Fruit fly (Drosophila melanogaster) whole organism, embryonic: ENCODE data around the gene CG34288.

Source experiments
- Abd-B ChIP-seq: fragments of 200-800 bp; sonication (Bioruptor generic); optimal IDR thresholded peaks from 2 replicates; lab custom pipeline; 2018; ENCODE audit warnings: missing biosample characterization, mild to moderate bottlenecking, missing genetic modification characterization, moderate library complexity
- Adf1 ChIP-seq: fragments of 200-800 bp; sonication (Bioruptor generic); IDR thresholded peaks from 2 replicates; pipeline ENCODE4 v1.3.6; 2022; ENCODE audit warnings: missing biosample characterization, missing genetic modification characterization
- BEAF-32 ChIP-seq: fragments of 200-800 bp; sonication (Bioruptor generic); optimal IDR thresholded peaks from 3 replicates; lab custom pipeline; 2017; ENCODE audit warnings: missing biosample characterization, missing genetic modification characterization, mild to moderate bottlenecking, moderate library complexity, missing genetic modification reagents
- CG1024 ChIP-seq: fragments of 200-800 bp; sonication (Bioruptor generic); IDR thresholded peaks from 2 replicates; pipeline ENCODE4 v1.3.6; 2022; ENCODE audit warnings: missing biosample characterization, missing genetic modification characterization
- CG10366 ChIP-seq: fragments of 200-800 bp; sonication (Bioruptor generic); IDR thresholded peaks from 2 replicates; pipeline ENCODE4 v1.3.6; 2022; ENCODE audit warnings: missing biosample characterization, missing genetic modification characterization
- CG11560 ChIP-seq: fragments of 200-800 bp; sonication (Bioruptor generic); IDR thresholded peaks from 3 replicates; pipeline ENCODE4 v1.3.6; 2022; ENCODE audit warnings: missing biosample characterization, missing genetic modification characterization
- CG12299 ChIP-seq: fragments of 200-800 bp; sonication (Bioruptor generic); optimal IDR thresholded peaks from 2 replicates; lab custom pipeline; 2018; ENCODE audit warnings: missing biosample characterization, mild to moderate bottlenecking, missing genetic modification characterization
- CG1233 ChIP-seq: fragments of 200-800 bp; sonication (Bioruptor generic); optimal IDR thresholded peaks from 4 replicates; lab custom pipeline; 2018; ENCODE audit warnings: missing biosample characterization, mild to moderate bottlenecking, missing genetic modification characterization
- CG12769 ChIP-seq: fragments of 200-800 bp; sonication (Bioruptor generic); optimal IDR thresholded peaks from 2 replicates; lab custom pipeline; 2019; ENCODE audit warnings: missing biosample characterization, mild to moderate bottlenecking, missing genetic modification characterization, moderate library complexity
- CG14050 ChIP-seq: fragments of 200-800 bp; sonication (Bioruptor generic); IDR thresholded peaks from 3 replicates; pipeline ENCODE4 v1.3.6; 2022; ENCODE audit warnings: missing biosample characterization, missing genetic modification characterization
- CG15011 ChIP-seq: fragments of 200-800 bp; sonication (Bioruptor generic); optimal IDR thresholded peaks from 3 replicates; lab custom pipeline; 2018; ENCODE audit warnings: missing biosample characterization, mild to moderate bottlenecking, missing genetic modification characterization
- CG17612 ChIP-seq: fragments of 200-800 bp; sonication (Bioruptor generic); IDR thresholded peaks from 2 replicates; pipeline ENCODE4 v1.3.6; 2022; ENCODE audit warnings: missing biosample characterization, missing genetic modification characterization
- CG18599 ChIP-seq: fragments of 200-800 bp; sonication (Bioruptor generic); optimal IDR thresholded peaks from 3 replicates; lab custom pipeline; 2017; ENCODE audit warnings: missing biosample characterization, missing genetic modification characterization, mild to moderate bottlenecking, moderate library complexity, missing genetic modification reagents
- CG2199 ChIP-seq: fragments of 200-800 bp; sonication (Bioruptor generic); IDR thresholded peaks from 3 replicates; pipeline ENCODE4 v1.3.6; 2022; ENCODE audit warnings: missing biosample characterization, missing genetic modification characterization
- CG2875 ChIP-seq: fragments of 200-800 bp; sonication (Bioruptor generic); optimal IDR thresholded peaks from 2 replicates; lab custom pipeline; 2017; ENCODE audit warnings: missing biosample characterization, mild to moderate bottlenecking, missing genetic modification characterization, missing genetic modification reagents
- CG3065 ChIP-seq: fragments of 200-800 bp; sonication (Bioruptor generic); optimal IDR thresholded peaks from 2 replicates; lab custom pipeline; 2016; ENCODE audit warnings: missing biosample characterization, missing genetic modification characterization
- CG31441 ChIP-seq: fragments of 200-800 bp; sonication (Bioruptor generic); IDR thresholded peaks from 2 replicates; pipeline ENCODE4 v1.3.6; 2022; ENCODE audit warnings: missing biosample characterization, missing genetic modification characterization
- CG3407 ChIP-seq: fragments of 200-800 bp; sonication (Bioruptor generic); optimal IDR thresholded peaks from 2 replicates; lab custom pipeline; 2018; ENCODE audit warnings: missing biosample characterization, mild to moderate bottlenecking, missing genetic modification characterization
- CG3847 ChIP-seq: fragments of 200-800 bp; sonication (Bioruptor generic); IDR thresholded peaks from 2 replicates; pipeline ENCODE4 v1.3.6; 2022; ENCODE audit warnings: missing biosample characterization, missing genetic modification characterization
- CG5245 ChIP-seq: fragments of 200-800 bp; sonication (Bioruptor generic); optimal IDR thresholded peaks from 3 replicates; lab custom pipeline; 2016; ENCODE audit warnings: missing biosample characterization, missing genetic modification characterization
- CG6689 ChIP-seq: fragments of 200-800 bp; sonication (Bioruptor generic); IDR thresholded peaks from 2 replicates; pipeline ENCODE4 v1.3.6; 2022; ENCODE audit warnings: missing biosample characterization, missing genetic modification characterization
- CG7745 ChIP-seq: fragments of 200-800 bp; sonication (Bioruptor generic); optimal IDR thresholded peaks from 2 replicates; lab custom pipeline; 2018; ENCODE audit warnings: missing biosample characterization, mild to moderate bottlenecking, missing genetic modification characterization, moderate library complexity
- CG8765 ChIP-seq: fragments of 200-800 bp; sonication (Bioruptor generic); IDR thresholded peaks from 2 replicates; pipeline ENCODE4 v1.3.6; 2022; ENCODE audit warnings: missing biosample characterization, missing genetic modification characterization
- D19B ChIP-seq: fragments of 200-800 bp; sonication (Bioruptor generic); optimal IDR thresholded peaks from 2 replicates; lab custom pipeline; 2017; ENCODE audit warnings: missing biosample characterization, mild to moderate bottlenecking, missing genetic modification characterization
- Dfd ChIP-seq, 2 experiments: fragments of >200 bp; optimal IDR thresholded peaks; 2 replicates each; lab custom pipeline; 2017; ENCODE audit warnings: missing biosample characterization in 2 of 2, missing genetic modification characterization in 2 of 2
- Gug ChIP-seq: fragments of 200-800 bp; sonication (Bioruptor generic); IDR thresholded peaks from 4 replicates; pipeline ENCODE4 v1.3.6; 2022; ENCODE audit warnings: missing biosample characterization, missing genetic modification characterization
- HLH54F ChIP-seq: fragments of 200-800 bp; sonication (Bioruptor generic); optimal IDR thresholded peaks from 3 replicates; lab custom pipeline; 2016; ENCODE audit warnings: missing biosample characterization, missing genetic modification characterization
- HmgZ ChIP-seq: fragments of 200-800 bp; sonication (Bioruptor generic); optimal IDR thresholded peaks from 2 replicates; lab custom pipeline; 2018; ENCODE audit warnings: missing biosample characterization, mild to moderate bottlenecking, missing genetic modification characterization
- Hmr ChIP-seq: fragments of 200-800 bp; sonication (Bioruptor generic); optimal IDR thresholded peaks from 3 replicates; lab custom pipeline; 2017; ENCODE audit warnings: mild to moderate bottlenecking, missing biosample characterization, missing genetic modification reagents, missing genetic modification characterization
- Hr51 ChIP-seq, 2 experiments: fragments of 200-800 bp; sonication (Bioruptor generic); optimal IDR thresholded peaks; 2 replicates in 1 of 2; 3 replicates in 1 of 2; lab custom pipeline; 2016 to 2018; ENCODE audit warnings: missing biosample characterization in 2 of 2, missing genetic modification characterization in 2 of 2, mild to moderate bottlenecking in 1 of 2, moderate library complexity in 1 of 2
- Jarid2 ChIP-seq: fragments of 200-800 bp; sonication (Bioruptor generic); optimal IDR thresholded peaks from 3 replicates; lab custom pipeline; 2017; ENCODE audit warnings: mild to moderate bottlenecking, missing biosample characterization, missing genetic modification reagents, missing genetic modification characterization
- Nf-YB ChIP-seq: fragments of 200-800 bp; sonication (Bioruptor generic); optimal IDR thresholded peaks from 3 replicates; lab custom pipeline; 2019; ENCODE audit warnings: missing biosample characterization, mild to moderate bottlenecking, missing genetic modification characterization, moderate library complexity
- TFAM ChIP-seq: fragments of 200-800 bp; sonication (Bioruptor generic); optimal IDR thresholded peaks from 2 replicates; lab custom pipeline; 2017; ENCODE audit warnings: missing biosample characterization, missing genetic modification characterization, inconsistent platforms
- bbx ChIP-seq: fragments of 200-800 bp; sonication (Bioruptor generic); IDR thresholded peaks from 2 replicates; pipeline ENCODE4 v1.3.6; 2022; ENCODE audit warnings: missing biosample characterization, missing genetic modification characterization; ENCODE audit not compliant: partially characterized antibody
- cas ChIP-seq: fragments of 200-800 bp; sonication (Bioruptor generic); IDR thresholded peaks from 2 replicates; pipeline ENCODE4 v1.3.6; 2022; ENCODE audit warnings: missing biosample characterization, missing genetic modification characterization
- dmrt11E ChIP-seq: fragments of 200-800 bp; sonication (Bioruptor generic); optimal IDR thresholded peaks from 3 replicates; lab custom pipeline; 2018; ENCODE audit warnings: missing biosample characterization, mild to moderate bottlenecking, missing genetic modification characterization, moderate library complexity
- eyg ChIP-seq: fragments of 200-800 bp; sonication (Bioruptor generic); optimal IDR thresholded peaks from 3 replicates; lab custom pipeline; 2016; ENCODE audit warnings: missing biosample characterization, missing genetic modification characterization
- ftz-f1 ChIP-seq: fragments of 200-800 bp; sonication (Bioruptor generic); optimal IDR thresholded peaks from 2 replicates; lab custom pipeline; 2016; ENCODE audit warnings: missing biosample characterization, missing genetic modification characterization
- grn ChIP-seq: fragments of 200-800 bp; sonication (Bioruptor generic); optimal IDR thresholded peaks from 3 replicates; lab custom pipeline; 2017; ENCODE audit warnings: missing biosample characterization, missing genetic modification characterization
- gro ChIP-seq: fragments of 200-800 bp; sonication (Bioruptor generic); optimal IDR thresholded peaks from 2 replicates; lab custom pipeline; 2016; ENCODE audit warnings: missing biosample characterization, missing genetic modification characterization
- gsb ChIP-seq: fragments of 200-800 bp; sonication (Bioruptor generic); IDR thresholded peaks from 2 replicates; pipeline ENCODE4 v1.3.6; 2022; ENCODE audit warnings: missing biosample characterization, missing genetic modification characterization
- ham ChIP-seq: fragments of 200-800 bp; sonication (Bioruptor generic); IDR thresholded peaks from 2 replicates; pipeline ENCODE4 v1.3.6; 2022; ENCODE audit warnings: missing biosample characterization, missing genetic modification characterization
- odd ChIP-seq: fragments of 200-800 bp; sonication (Bioruptor generic); optimal IDR thresholded peaks from 2 replicates; lab custom pipeline; 2017; ENCODE audit warnings: missing biosample characterization, mild to moderate bottlenecking, missing genetic modification characterization
- pho ChIP-seq: fragments of 200-800 bp; sonication (Bioruptor generic); optimal IDR thresholded peaks from 2 replicates; lab custom pipeline; 2016; ENCODE audit warnings: missing biosample characterization, missing genetic modification characterization
- scrt ChIP-seq: fragments of 200-800 bp; sonication (Bioruptor generic); optimal IDR thresholded peaks from 2 replicates; lab custom pipeline; 2018; ENCODE audit warnings: missing biosample characterization, mild to moderate bottlenecking, missing genetic modification characterization, moderate library complexity
- sens ChIP-seq: fragments of 200-800 bp; sonication (Bioruptor generic); peaks from one replicate; lab custom pipeline; 2016; ENCODE audit warnings: missing biosample characterization, missing genetic modification characterization
- shn ChIP-seq: fragments of 200-800 bp; sonication (Bioruptor generic); optimal IDR thresholded peaks from 3 replicates; lab custom pipeline; 2016; ENCODE audit warnings: missing biosample characterization, missing genetic modification characterization
- sob ChIP-seq: fragments of 200-800 bp; sonication (Bioruptor generic); IDR thresholded peaks from 2 replicates; pipeline ENCODE4 v1.3.6; 2022; ENCODE audit warnings: missing biosample characterization, missing genetic modification characterization
- sqz ChIP-seq: fragments of 200-800 bp; sonication (Bioruptor generic); optimal IDR thresholded peaks from 3 replicates; lab custom pipeline; 2018; ENCODE audit warnings: missing biosample characterization, mild to moderate bottlenecking, missing genetic modification characterization
- sug ChIP-seq: fragments of 200-800 bp; optimal IDR thresholded peaks from 2 replicates; lab custom pipeline; 2019; ENCODE audit warnings: missing biosample characterization, mild to moderate bottlenecking, missing genetic modification characterization, moderate library complexity
- vnd ChIP-seq: fragments of 200-800 bp; sonication (Bioruptor generic); IDR thresholded peaks from 3 replicates; pipeline ENCODE4 v1.3.6; 2022; ENCODE audit warnings: missing biosample characterization, missing genetic modification characterization; ENCODE audit not compliant: partially characterized antibody

The CG34288 gene

DNA sequence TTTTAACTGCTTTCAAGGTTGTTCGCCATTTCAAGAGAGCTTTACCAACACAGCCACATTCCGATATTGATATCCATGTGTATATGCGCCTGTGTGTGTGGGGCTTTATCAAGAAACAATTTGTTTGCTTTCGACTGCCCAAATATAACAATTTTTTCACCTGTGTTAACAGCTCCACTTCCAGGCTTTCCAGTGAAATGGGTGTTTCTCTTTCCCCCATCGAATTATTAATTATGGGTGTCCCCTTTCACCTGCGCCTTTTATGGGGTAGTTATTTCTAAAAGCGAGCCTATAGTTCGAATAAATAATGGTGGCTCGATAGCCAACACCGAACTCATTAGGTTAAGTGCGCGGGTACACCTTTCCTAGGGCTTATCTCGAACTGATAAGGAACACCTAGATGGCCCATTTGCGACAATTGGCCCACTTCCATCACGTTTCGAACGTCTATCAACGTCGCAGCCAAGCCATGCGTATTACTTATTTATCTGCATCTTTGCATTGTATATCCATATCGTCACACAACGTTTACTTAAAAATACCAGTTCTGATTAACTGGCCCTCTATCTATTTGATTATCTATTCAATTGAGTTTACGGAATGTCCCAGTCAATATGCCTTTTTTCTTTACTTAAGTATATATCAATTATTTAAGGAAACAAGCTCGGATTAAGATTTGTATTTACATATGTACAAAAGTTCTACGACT is 35.0 kb downstream of the CG34288 start (continued):
- TF ChIP-seq Adf1 (GFP tag; lab: Robert Waterston, UW) (peak; percentile 11; the same call in 1 of the 2 replicates), CG1233 (GFP tag; lab: Kevin White, UChicago) (no peak), eyg (GFP tag; lab: Kevin White, UChicago) (no peak), CG31441 (no peak), pho (GFP tag; lab: Kevin White, UChicago) (no peak), Nf-YB (GFP tag; lab: Kevin White, UChicago) (no peak), CG11560 (tag; lab: Robert Waterston, UW) (no peak), CG18599 (peak; percentile 48), CG17612 (no peak), CG14050 (GFP tag; lab: Robert Waterston, UW) (no peak), vnd (GFP tag; lab: Robert Waterston, UW) (no peak), gro (GFP tag; lab: Kevin White, UChicago) (no peak), odd (GFP tag; lab: Kevin White, UChicago) (no peak), CG10366 (no peak), sens (GFP tag; lab: Kevin White, UChicago) (peak; percentile 72), CG1024 (GFP tag; lab: Robert Waterston, UW) (no peak), CG15011 (GFP tag; lab: Kevin White, UChicago) (no peak), CG2875 (GFP tag; lab: Kevin White, UChicago) (no peak), TFAM (GFP tag; lab: Kevin White, UChicago) (no peak), shn (GFP tag; lab: Kevin White, UChicago) (no peak), HLH54F (no peak), dmrt11E (tag; lab: Kevin White, UChicago) (no peak), Gug (GFP tag; lab: Robert Waterston, UW) (no peak), CG5245 (no peak), CG6689 (GFP tag; lab: Robert Waterston, UW) (no peak), CG7745 (no peak), D19B (GFP tag; lab: Kevin White, UChicago) (no peak), scrt (GFP tag; lab: Kevin White, UChicago) (no peak), sqz (GFP tag; lab: Kevin White, UChicago) (no peak), CG3847 (GFP tag; lab: Robert Waterston, UW) (no peak), CG3407 (GFP tag; lab: Kevin White, UChicago) (no peak), CG3065 (GFP tag; lab: Kevin White, UChicago) (no peak), CG2199 (GFP tag; lab: Robert Waterston, UW) (no peak), bbx (no peak), Abd-B (GFP tag; lab: Kevin White, UChicago) (no peak), BEAF-32 (GFP tag; lab: Kevin White, UChicago) (no peak), sug (peak; percentile 58), Hmr (GFP tag; lab: Kevin White, UChicago) (no peak), ftz-f1 (peak; percentile 87), CG8765 (GFP tag; lab: Robert Waterston, UW) (no peak), HmgZ (tag; lab: Kevin White, UChicago) (no peak), Jarid2 (GFP tag; lab: Kevin White, UChicago) (no peak), ham (GFP tag; lab: Robert Waterston, UW) (no peak), grn (GFP tag; lab: Kevin White, UChicago) (peak; percentile 58), CG12769 (peak; percentile 18), gsb (no peak), CG12299 (tag; lab: Kevin White, UChicago) (no peak), Dfd (GFP tag; optimal IDR thresholded peaks at IDR 0.05; lab: Kevin White, UChicago) (no peak), cas (GFP tag; lab: Robert Waterston, UW) (no peak), sob (GFP tag; lab: Robert Waterston, UW) (no peak; the same call in 1 of the 2 replicates), Hr51 (GFP tag; optimal IDR thresholded peaks at IDR 0.05; lab: Kevin White, UChicago) (no peak)
